Fruit fly (Drosophila melanogaster): ENCODE measurements around the gene CG33514.

dm6 chr3L:4371978-4372377, 6.7 kb downstream of the CG33514 start:
- TF ChIP-seq psq (optimal IDR thresholded peaks at IDR 0.05) (no peak), insv (optimal IDR thresholded peaks at IDR 0.05) (no peak), ttk (optimal IDR thresholded peaks at IDR 0.05) (no peak), h (optimal IDR thresholded peaks at IDR 0.05) (no peak)
